Fruit fly (Drosophila melanogaster) whole organism, embryonic: ENCODE results near the gene ewg.

ENCODE experiments used
- Atf3 ChIP-seq: fragments of 200-800 bp; sonication (Bioruptor generic); optimal IDR thresholded peaks from 3 replicates; lab custom pipeline; 2016; ENCODE audit warnings: missing biosample characterization, missing genetic modification characterization
- Atf6 ChIP-seq: fragments of 200-800 bp; sonication (Bioruptor generic); IDR thresholded peaks from 2 replicates; pipeline ENCODE4 v1.3.6; 2022; ENCODE audit warnings: missing biosample characterization, missing genetic modification characterization
- C15 ChIP-seq: fragments of 200-800 bp; sonication (Bioruptor generic); IDR thresholded peaks from 3 replicates; pipeline ENCODE4 v1.3.6; 2022; ENCODE audit warnings: missing biosample characterization, missing genetic modification characterization
- CG10431 ChIP-seq: fragments of 200-800 bp; sonication (Bioruptor generic); optimal IDR thresholded peaks from 3 replicates; lab custom pipeline; 2018; ENCODE audit warnings: missing biosample characterization, mild to moderate bottlenecking, missing genetic modification characterization
- CG10462 ChIP-seq: fragments of 200-800 bp; sonication (Bioruptor generic); optimal IDR thresholded peaks from 2 replicates; lab custom pipeline; 2016; ENCODE audit warnings: missing biosample characterization, missing genetic modification characterization
- CG10959 ChIP-seq: fragments of 200-800 bp; sonication (Bioruptor generic); IDR thresholded peaks from 2 replicates; pipeline ENCODE4 v1.3.6; 2022; ENCODE audit warnings: missing biosample characterization, missing genetic modification characterization
- CG10979 ChIP-seq: fragments of 200-800 bp; sonication (Bioruptor generic); optimal IDR thresholded peaks from 2 replicates; lab custom pipeline; 2018; ENCODE audit warnings: missing biosample characterization, mild to moderate bottlenecking, missing genetic modification characterization, moderate library complexity
- CG13296 ChIP-seq: fragments of 200-800 bp; sonication (Bioruptor generic); optimal IDR thresholded peaks from 3 replicates; lab custom pipeline; 2018; ENCODE audit warnings: missing biosample characterization, mild to moderate bottlenecking, missing genetic modification characterization
- CG1529 ChIP-seq: fragments of 200-800 bp; sonication (Bioruptor generic); optimal IDR thresholded peaks from 3 replicates; lab custom pipeline; 2018; ENCODE audit warnings: missing biosample characterization, missing genetic modification characterization
- CG16863 ChIP-seq: fragments of 200-800 bp; sonication (Bioruptor generic); optimal IDR thresholded peaks from 3 replicates; lab custom pipeline; 2016; ENCODE audit warnings: missing biosample characterization, missing genetic modification characterization
- CG17912 ChIP-seq: fragments of 200-800 bp; sonication (Bioruptor generic); optimal IDR thresholded peaks from 2 replicates; lab custom pipeline; 2018; ENCODE audit warnings: missing biosample characterization, mild to moderate bottlenecking, missing genetic modification characterization
- CG1832 ChIP-seq: fragments of 200-800 bp; sonication (Bioruptor generic); optimal IDR thresholded peaks from 2 replicates; lab custom pipeline; 2017; ENCODE audit warnings: missing biosample characterization, mild to moderate bottlenecking, missing genetic modification characterization, inconsistent platforms
- CG3407 ChIP-seq: fragments of 200-800 bp; sonication (Bioruptor generic); optimal IDR thresholded peaks from 2 replicates; lab custom pipeline; 2018; ENCODE audit warnings: missing biosample characterization, mild to moderate bottlenecking, missing genetic modification characterization
- CG4404 ChIP-seq: fragments of 200-800 bp; sonication (Bioruptor generic); IDR thresholded peaks from 2 replicates; pipeline ENCODE4 v1.3.6; 2022; ENCODE audit warnings: missing biosample characterization, missing genetic modification characterization
- CG7271 ChIP-seq: fragments of 200-800 bp; sonication (Bioruptor generic); optimal IDR thresholded peaks from 2 replicates; lab custom pipeline; 2018; ENCODE audit warnings: missing biosample characterization, mild to moderate bottlenecking, missing genetic modification characterization, moderate library complexity
- Doc2 ChIP-seq: fragments of 200-800 bp; sonication (Bioruptor generic); IDR thresholded peaks from 2 replicates; pipeline ENCODE4 v1.3.6; 2022; ENCODE audit warnings: missing biosample characterization, missing genetic modification characterization
- Dref ChIP-seq: fragments of 200-800 bp; sonication (Bioruptor generic); IDR thresholded peaks from 2 replicates; pipeline ENCODE4 v1.3.6; 2022; ENCODE audit warnings: missing biosample characterization, missing genetic modification characterization
- Elba2 ChIP-seq: fragments of 200-800 bp; sonication (Bioruptor generic); optimal IDR thresholded peaks from 3 replicates; lab custom pipeline; 2016; ENCODE audit warnings: missing biosample characterization, missing genetic modification characterization
- H15 ChIP-seq: fragments of 200-800 bp; sonication (Bioruptor generic); IDR thresholded peaks from 3 replicates; pipeline ENCODE4 v1.3.6; 2022; ENCODE audit warnings: missing biosample characterization, missing genetic modification characterization
- Hmr ChIP-seq: fragments of 200-800 bp; sonication (Bioruptor generic); optimal IDR thresholded peaks from 3 replicates; lab custom pipeline; 2017; ENCODE audit warnings: mild to moderate bottlenecking, missing biosample characterization, missing genetic modification reagents, missing genetic modification characterization
- Hr3 ChIP-seq: fragments of 200-800 bp; sonication (Bioruptor generic); optimal IDR thresholded peaks from 3 replicates; lab custom pipeline; 2016; ENCODE audit warnings: missing biosample characterization, missing genetic modification characterization
- Hr78 ChIP-seq, 2 experiments: fragments of 200-800 bp in 1 of 2; fragments of >200 bp in 1 of 2; sonication (Bioruptor generic) in 1 of 2; optimal IDR thresholded peaks; 2 replicates each; lab custom pipeline; 2017 to 2019; ENCODE audit warnings: missing biosample characterization in 2 of 2, missing genetic modification characterization in 2 of 2, mild to moderate bottlenecking in 1 of 2, moderate library complexity in 1 of 2
- MTF-1 ChIP-seq: fragments of 200-800 bp; sonication (Bioruptor generic); optimal IDR thresholded peaks from 2 replicates; lab custom pipeline; 2018; ENCODE audit warnings: missing biosample characterization, mild to moderate bottlenecking, missing genetic modification characterization, borderline replicate concordance
- NfI ChIP-seq: fragments of 200-800 bp; sonication (Bioruptor generic); optimal IDR thresholded peaks from 3 replicates; lab custom pipeline; 2018; ENCODE audit warnings: missing biosample characterization, mild to moderate bottlenecking, missing genetic modification characterization, moderate library complexity
- Usf ChIP-seq: fragments of 200-800 bp; sonication (Bioruptor generic); optimal IDR thresholded peaks from 2 replicates; lab custom pipeline; 2017; ENCODE audit warnings: missing genotype, missing biosample characterization, missing genetic modification characterization
- Xbp1 ChIP-seq: fragments of 200-800 bp; sonication (Bioruptor generic); optimal IDR thresholded peaks from 3 replicates; lab custom pipeline; 2016; ENCODE audit warnings: missing biosample characterization, mild to moderate bottlenecking, missing genetic modification characterization
- br ChIP-seq: fragments of >200 bp; optimal IDR thresholded peaks from 2 replicates; lab custom pipeline; 2017
- chif ChIP-seq, 2 experiments: fragments of 200-800 bp; sonication (Bioruptor generic); optimal IDR thresholded peaks; 3 replicates each; lab custom pipeline; 2016; ENCODE audit warnings: missing biosample characterization in 2 of 2, missing genetic modification characterization in 2 of 2
- chinmo ChIP-seq: fragments of 200-800 bp; sonication (Bioruptor generic); IDR thresholded peaks from 4 replicates; pipeline ENCODE4 v1.3.6; 2022; ENCODE audit warnings: missing biosample characterization, missing genetic modification characterization; ENCODE audit not compliant: partially characterized antibody
- dan ChIP-seq: fragments of 200-800 bp; sonication (Bioruptor generic); IDR thresholded peaks from 2 replicates; pipeline ENCODE4 v1.3.6; 2022; ENCODE audit warnings: missing biosample characterization, missing genetic modification characterization
- dysf ChIP-seq: fragments of 200-800 bp; sonication (Bioruptor generic); IDR thresholded peaks from 3 replicates; pipeline ENCODE4 v1.3.6; 2022; ENCODE audit warnings: missing biosample characterization, missing genetic modification characterization
- emc ChIP-seq: fragments of 200-800 bp; sonication (Bioruptor generic); optimal IDR thresholded peaks from 2 replicates; lab custom pipeline; 2016; ENCODE audit warnings: missing biosample characterization, missing genetic modification characterization
- eve ChIP-seq, 2 experiments: fragments of >200 bp; optimal IDR thresholded peaks; 2 replicates each; lab custom pipeline; 2017; ENCODE audit warnings: missing biosample characterization in 2 of 2, missing genetic modification characterization in 2 of 2
- fd64A ChIP-seq: fragments of 200-800 bp; sonication (Bioruptor generic); optimal IDR thresholded peaks from 3 replicates; lab custom pipeline; 2018; ENCODE audit warnings: missing biosample characterization, mild to moderate bottlenecking, missing genetic modification characterization
- fd96Cb ChIP-seq: fragments of 200-800 bp; sonication (Bioruptor generic); optimal IDR thresholded peaks from 2 replicates; lab custom pipeline; 2018; ENCODE audit warnings: missing biosample characterization, mild to moderate bottlenecking, missing genetic modification characterization, moderate library complexity
- ken ChIP-seq: fragments of 200-800 bp; sonication (Bioruptor generic); IDR thresholded peaks from 3 replicates; pipeline ENCODE4 v1.3.6; 2022; ENCODE audit warnings: missing biosample characterization, missing genetic modification characterization
- knrl ChIP-seq: fragments of 200-800 bp; sonication (Bioruptor generic); IDR thresholded peaks from 3 replicates; pipeline ENCODE4 v1.3.6; 2022; ENCODE audit warnings: missing biosample characterization, missing genetic modification characterization; ENCODE audit not compliant: partially characterized antibody
- lmd ChIP-seq: fragments of 200-800 bp; sonication (Bioruptor generic); IDR thresholded peaks from 2 replicates; pipeline ENCODE4 v1.3.6; 2022; ENCODE audit warnings: missing biosample characterization, missing genetic modification characterization
- lola ChIP-seq, 3 experiments: fragments of >200 bp in 2 of 3; fragments of 200-800 bp in 1 of 3; sonication (Bioruptor generic) in 1 of 3; optimal IDR thresholded peaks; 2 replicates each; lab custom pipeline; 2017 to 2019; ENCODE audit warnings: missing biosample characterization in 3 of 3, missing genetic modification characterization in 3 of 3, mild to moderate bottlenecking in 1 of 3, moderate library complexity in 1 of 3
- maf-S ChIP-seq: fragments of 200-800 bp; sonication (Bioruptor generic); optimal IDR thresholded peaks from 2 replicates; lab custom pipeline; 2016; ENCODE audit warnings: missing biosample characterization, missing genetic modification characterization
- mam ChIP-seq: fragments of 200-800 bp; sonication (Bioruptor generic); optimal IDR thresholded peaks from 3 replicates; lab custom pipeline; 2016; ENCODE audit warnings: missing biosample characterization, missing genetic modification characterization
- oc ChIP-seq: fragments of 200-800 bp; sonication (Bioruptor generic); optimal IDR thresholded peaks from 2 replicates; lab custom pipeline; 2018; ENCODE audit warnings: missing biosample characterization, mild to moderate bottlenecking, missing genetic modification characterization, moderate library complexity
- pho ChIP-seq: fragments of 200-800 bp; sonication (Bioruptor generic); optimal IDR thresholded peaks from 2 replicates; lab custom pipeline; 2016; ENCODE audit warnings: missing biosample characterization, missing genetic modification characterization
- pros ChIP-seq: fragments of 200-800 bp; sonication (Bioruptor generic); optimal IDR thresholded peaks from 3 replicates; lab custom pipeline; 2019; ENCODE audit warnings: missing biosample characterization, mild to moderate bottlenecking, missing genetic modification characterization, moderate library complexity
- row ChIP-seq: fragments of 200-800 bp; sonication (Bioruptor generic); IDR thresholded peaks from 3 replicates; pipeline ENCODE4 v1.3.6; 2022; ENCODE audit warnings: missing biosample characterization, missing genetic modification characterization
- slbo ChIP-seq: fragments of 200-800 bp; sonication (Bioruptor generic); IDR thresholded peaks from 2 replicates; pipeline ENCODE4 v1.3.6; 2022; ENCODE audit warnings: missing biosample characterization, missing genetic modification characterization
- sna ChIP-seq: fragments of 200-800 bp; sonication (Bioruptor generic); IDR thresholded peaks from 2 replicates; pipeline ENCODE4 v1.3.6; 2022; ENCODE audit warnings: missing biosample characterization, missing genetic modification characterization; ENCODE audit not compliant: partially characterized antibody
- tin ChIP-seq: fragments of 200-800 bp; sonication (Bioruptor generic); optimal IDR thresholded peaks from 3 replicates; lab custom pipeline; 2016; ENCODE audit warnings: missing biosample characterization, missing genetic modification characterization
- trem ChIP-seq: fragments of 200-800 bp; optimal IDR thresholded peaks from 3 replicates; lab custom pipeline; 2019; ENCODE audit warnings: missing biosample characterization, mild to moderate bottlenecking, missing genetic modification characterization, moderate library complexity
- vvl ChIP-seq: fragments of 200-800 bp; sonication (Bioruptor generic); IDR thresholded peaks from 2 replicates; pipeline ENCODE4 v1.3.6; 2022; ENCODE audit warnings: missing biosample characterization, missing genetic modification characterization
- zen ChIP-seq: fragments of 200-800 bp; sonication (Bioruptor generic); optimal IDR thresholded peaks from 3 replicates; lab custom pipeline; 2018; ENCODE audit warnings: missing biosample characterization, mild to moderate bottlenecking, missing genetic modification characterization, moderate library complexity

ewg gene

DNA sequence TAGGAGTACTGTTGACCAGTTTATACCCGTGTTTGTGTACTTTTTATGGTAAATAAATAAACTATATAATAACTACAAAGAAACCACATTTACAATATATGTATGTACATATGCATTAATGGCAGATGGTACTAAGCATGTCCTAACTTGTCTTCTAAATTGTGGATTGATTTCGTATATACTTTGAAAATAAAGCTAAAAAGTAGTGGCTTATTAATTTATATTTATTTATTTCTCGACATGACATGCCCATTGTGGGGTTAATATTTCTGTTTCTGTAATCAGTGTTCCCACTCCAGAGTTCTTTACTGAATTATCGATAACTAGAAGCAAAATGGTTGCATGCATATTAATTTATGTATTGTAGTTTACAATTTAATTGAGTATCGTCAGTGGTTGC, 24.1 kb downstream of the ewg start, which contains the start of gene cin (continued):
- TF ChIP-seq chinmo (GFP tag; lab: Robert Waterston, UW), result no peak
- TF ChIP-seq Atf6 (GFP tag; lab: Robert Waterston, UW), result peak; percentile 26; the same call in 1 of the 2 replicates
- TF ChIP-seq eve (GFP tag; optimal IDR thresholded peaks at IDR 0.05; lab: Kevin White, UChicago), result peak in 1 of 2 experiments; percentile 73
- no peak for TF ChIP-seq oc (tag; lab: Kevin White, UChicago)
- no peak for TF ChIP-seq mam
- TF ChIP-seq Hr3, result peak; percentile 7
- peak; percentile 42 for TF ChIP-seq zen (tag; lab: Kevin White, UChicago)
- TF ChIP-seq fd64A (GFP tag; lab: Kevin White, UChicago), result no peak
- no peak for TF ChIP-seq knrl (GFP tag; lab: Robert Waterston, UW)
- no peak for TF ChIP-seq NfI (GFP tag; lab: Kevin White, UChicago)
- no peak for TF ChIP-seq C15 (GFP tag; lab: Robert Waterston, UW)
- TF ChIP-seq dan (GFP tag; lab: Robert Waterston, UW), result no peak
- peak; percentile 30 for TF ChIP-seq trem (tag; lab: Kevin White, UChicago)
- no peak for TF ChIP-seq CG17912
- peak; percentile 35; the same call in 1 of the 2 replicates for TF ChIP-seq slbo (GFP tag; lab: Robert Waterston, UW)
- no peak for TF ChIP-seq CG1529 (GFP tag; lab: Kevin White, UChicago)
- TF ChIP-seq CG10959 (GFP tag; lab: Robert Waterston, UW), result peak; percentile 73
- TF ChIP-seq vvl (GFP tag; lab: Robert Waterston, UW), result 0 out of 2 replicates have a peak, but pooled peaks have one; percentile 36
- peak; percentile 21 for TF ChIP-seq CG13296 (GFP tag; lab: Kevin White, UChicago)
- no peak for TF ChIP-seq CG1832 (GFP tag; lab: Kevin White, UChicago)
- TF ChIP-seq CG10431 (GFP tag; lab: Kevin White, UChicago), result no peak
- peak; percentile 30 for TF ChIP-seq Usf (GFP tag; lab: Kevin White, UChicago)
- no peak for TF ChIP-seq sna
- no peak for TF ChIP-seq lmd (GFP tag; lab: Robert Waterston, UW)
- no peak for TF ChIP-seq emc (GFP tag; lab: Kevin White, UChicago)
- peak; percentile 35 for TF ChIP-seq tin (GFP tag; lab: Kevin White, UChicago)
- TF ChIP-seq CG4404, result peak; percentile 26; the same call in 1 of the 2 replicates
- TF ChIP-seq CG10462 (GFP tag; lab: Kevin White, UChicago), result no peak
- TF ChIP-seq dysf (GFP tag; lab: Robert Waterston, UW), result peak; percentile 42; the same call in 1 of the 3 replicates
- no peak for TF ChIP-seq pros (GFP tag; lab: Kevin White, UChicago)
- TF ChIP-seq maf-S, result no peak
- TF ChIP-seq CG16863, result no peak
- TF ChIP-seq Xbp1 (GFP tag; lab: Kevin White, UChicago), result peak; percentile 37
- TF ChIP-seq MTF-1 (GFP tag; lab: Kevin White, UChicago), result no peak
- TF ChIP-seq CG7271, result no peak
- peak; percentile 17 for TF ChIP-seq fd96Cb (tag; lab: Kevin White, UChicago)
- no peak for TF ChIP-seq H15 (GFP tag; lab: Robert Waterston, UW)
- TF ChIP-seq Doc2 (GFP tag; lab: Robert Waterston, UW), result no peak
- peak; percentile 45 for TF ChIP-seq CG10979 (tag; lab: Kevin White, UChicago)
- TF ChIP-seq br (lab: Kevin White, UChicago), result no peak
- no peak for TF ChIP-seq Atf3 (GFP tag; lab: Kevin White, UChicago)
- no peak for TF ChIP-seq Hr78 (GFP tag; optimal IDR thresholded peaks at IDR 0.05; lab: Kevin White, UChicago)
- peak; percentile 58 for TF ChIP-seq Dref (GFP tag; lab: Robert Waterston, UW)
- TF ChIP-seq pho (GFP tag; lab: Kevin White, UChicago), result no peak
- TF ChIP-seq ken (GFP tag; lab: Robert Waterston, UW), result no peak
- peak in 1 of 3 experiments; percentile 55 for TF ChIP-seq lola (GFP tag; optimal IDR thresholded peaks at IDR 0.05; lab: Kevin White, UChicago)
- no peak for TF ChIP-seq Hmr (GFP tag; lab: Kevin White, UChicago)
- peak; percentile 69 for TF ChIP-seq row (GFP tag; lab: Robert Waterston, UW)
- no peak for TF ChIP-seq chif (GFP tag; optimal IDR thresholded peaks at IDR 0.05; lab: Kevin White, UChicago)
- TF ChIP-seq CG3407 (GFP tag; lab: Kevin White, UChicago), result no peak
- no peak for TF ChIP-seq Elba2 (GFP tag; lab: Kevin White, UChicago)
